Worm (Caenorhabditis elegans) whole organism, L4 larva: Measurements from ENCODE around the gene F53F4.2.

Source experiments
- fkh-10 ChIP-seq: fragments of 150-350 bp; optimal IDR thresholded peaks from 2 replicates; lab custom pipeline; 2014; ENCODE audit warnings: missing biosample characterization, missing genetic modification reagents, missing genetic modification characterization
- lin-13 ChIP-seq: fragments of 150-350 bp; optimal IDR thresholded peaks from 2 replicates; lab custom pipeline; 2014; ENCODE audit warnings: missing biosample characterization, missing genetic modification reagents, missing genetic modification characterization

DNA sequence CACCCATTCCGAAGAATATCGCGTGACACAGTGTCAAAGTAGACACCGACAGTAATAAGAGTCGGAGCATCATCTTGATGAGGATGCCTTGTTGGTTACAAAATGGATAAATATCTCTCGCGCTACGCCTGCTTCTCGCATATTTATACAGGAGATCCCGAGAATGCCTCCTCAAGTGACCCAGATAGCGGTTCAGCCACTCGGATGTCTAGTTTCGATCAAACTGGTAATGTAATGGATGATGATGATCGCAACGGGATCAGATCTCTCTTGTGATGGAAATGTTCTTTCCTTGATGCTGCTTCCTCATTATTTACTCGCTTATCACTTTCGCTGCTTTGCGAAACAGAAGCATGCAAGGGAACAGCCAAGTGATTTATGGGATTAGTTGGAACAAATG lies 25.6 kb downstream of the F53F4.2 start, which contains the start of gene grl-17:
- TF ChIP-seq lin-13 (GFP tag; lab: Kevin White, UChicago) = no peak
- no peak for TF ChIP-seq fkh-10 (GFP tag; lab: Kevin White, UChicago)
